Fruit fly (Drosophila melanogaster) whole organism, wandering third instar larva: Measurements from ENCODE around the gene Brf.

Experiments used
- Abd-B ChIP-seq: fragments of >200 bp; optimal IDR thresholded peaks from 2 replicates; lab custom pipeline; 2017; ENCODE audit warnings: missing biosample characterization, missing genetic modification characterization
- HLH106 ChIP-seq: fragments of 200-800 bp; optimal IDR thresholded peaks from 3 replicates; lab custom pipeline; 2019; ENCODE audit warnings: missing biosample characterization, mild to moderate bottlenecking, missing genetic modification characterization, moderate library complexity
- br ChIP-seq: fragments of 200-800 bp; sonication (Bioruptor generic); optimal IDR thresholded peaks from 2 replicates; lab custom pipeline; 2016; ENCODE audit warnings: missing biosample characterization, missing genetic modification characterization
- dmrt93B ChIP-seq: fragments of 200-800 bp; sonication (Bioruptor generic); optimal IDR thresholded peaks from 2 replicates; lab custom pipeline; 2018; ENCODE audit warnings: missing biosample characterization, mild to moderate bottlenecking, missing genetic modification characterization
- lola ChIP-seq: fragments of >200 bp; optimal IDR thresholded peaks from 2 replicates; lab custom pipeline; 2017; ENCODE audit warnings: missing biosample characterization, missing genetic modification characterization
- psq ChIP-seq: fragments of 200-800 bp; sonication (Bioruptor generic); optimal IDR thresholded peaks from 3 replicates; lab custom pipeline; 2017; ENCODE audit warnings: missing biosample characterization, mild to moderate bottlenecking, missing genetic modification characterization, moderate library complexity
- rgr ChIP-seq: fragments of 200-800 bp; sonication (Bioruptor generic); optimal IDR thresholded peaks from 3 replicates; lab custom pipeline; 2016; ENCODE audit warnings: missing biosample characterization, mild to moderate bottlenecking, missing genetic modification characterization
- sage ChIP-seq: fragments of 200-800 bp; sonication (Bioruptor generic); optimal IDR thresholded peaks from 2 replicates; lab custom pipeline; 2016; ENCODE audit warnings: missing biosample characterization, mild to moderate bottlenecking, missing genetic modification characterization

DNA sequence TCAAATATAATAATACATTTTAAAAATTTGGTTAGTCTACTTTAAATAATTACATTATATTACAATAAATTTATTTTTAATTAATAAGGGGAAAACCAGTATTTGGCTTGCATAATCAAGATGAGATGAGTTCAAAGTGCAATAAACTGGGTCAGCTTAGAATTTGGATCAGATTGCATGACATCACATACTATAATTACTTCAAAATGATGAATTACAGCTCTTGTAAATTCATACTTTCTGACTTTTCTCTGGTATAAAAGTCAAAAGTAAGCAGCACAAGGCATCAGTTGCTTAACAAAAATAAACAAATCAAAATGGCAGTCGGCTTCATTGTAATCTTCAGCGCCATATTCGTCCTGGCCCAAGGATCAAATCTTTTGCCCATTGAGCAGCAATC is 26.0 kb upstream of the Brf start, which contains the start of gene CG33333:
- TF ChIP-seq lola (no peak), sage (GFP tag; lab: Kevin White, UChicago) (no peak), rgr (GFP tag; lab: Kevin White, UChicago) (no peak), Abd-B (GFP tag; lab: Kevin White, UChicago) (no peak), HLH106 (tag; lab: Kevin White, UChicago) (no peak), br (GFP tag; lab: Kevin White, UChicago) (no peak), psq (GFP tag; lab: Kevin White, UChicago) (no peak), dmrt93B (GFP tag; lab: Kevin White, UChicago) (no peak)
